Fruit fly (Drosophila melanogaster) whole organism, embryonic: ENCODE results near the gene CG10348.

ENCODE experiments used
- Aef1 ChIP-seq: fragments of 200-800 bp; sonication (Bioruptor generic); IDR thresholded peaks from 3 replicates; pipeline ENCODE4 v1.3.6; 2022; ENCODE audit warnings: missing biosample characterization, missing genetic modification characterization
- CG10147 ChIP-seq: fragments of 200-800 bp; sonication (Bioruptor generic); optimal IDR thresholded peaks from 2 replicates; lab custom pipeline; 2019; ENCODE audit warnings: missing biosample characterization, mild to moderate bottlenecking, missing genetic modification characterization, moderate library complexity
- CG11247 ChIP-seq: fragments of 200-800 bp; sonication (Bioruptor generic); IDR thresholded peaks from 2 replicates; pipeline ENCODE4 v1.3.6; 2022; ENCODE audit warnings: missing biosample characterization, missing genetic modification characterization
- CG13424 ChIP-seq: fragments of 200-800 bp; sonication (Bioruptor generic); optimal IDR thresholded peaks from 2 replicates; lab custom pipeline; 2019; ENCODE audit warnings: missing biosample characterization, mild to moderate bottlenecking, missing genetic modification characterization, moderate library complexity
- CG1529 ChIP-seq: fragments of 200-800 bp; sonication (Bioruptor generic); optimal IDR thresholded peaks from 3 replicates; lab custom pipeline; 2018; ENCODE audit warnings: missing biosample characterization, missing genetic modification characterization
- CG15479 ChIP-seq: fragments of 200-800 bp; sonication (Bioruptor generic); optimal IDR thresholded peaks from 3 replicates; lab custom pipeline; 2019; ENCODE audit warnings: missing biosample characterization, mild to moderate bottlenecking, missing genetic modification characterization, moderate library complexity
- CG18599 ChIP-seq: fragments of 200-800 bp; sonication (Bioruptor generic); optimal IDR thresholded peaks from 3 replicates; lab custom pipeline; 2017; ENCODE audit warnings: missing biosample characterization, missing genetic modification characterization, mild to moderate bottlenecking, moderate library complexity, missing genetic modification reagents
- CG2202 ChIP-seq: fragments of 200-800 bp; sonication (Bioruptor generic); optimal IDR thresholded peaks from 2 replicates; lab custom pipeline; 2018; ENCODE audit warnings: missing biosample characterization, mild to moderate bottlenecking, missing genetic modification characterization
- CG31388 ChIP-seq: fragments of 200-800 bp; sonication (Bioruptor generic); optimal IDR thresholded peaks from 2 replicates; lab custom pipeline; 2016; ENCODE audit warnings: missing biosample characterization, missing genetic modification characterization
- CG32767 ChIP-seq: fragments of 200-800 bp; sonication (Bioruptor generic); IDR thresholded peaks from 2 replicates; pipeline ENCODE4 v1.3.6; 2022; ENCODE audit warnings: missing biosample characterization, missing genetic modification characterization
- CG33213 ChIP-seq: fragments of 200-800 bp; sonication (Bioruptor generic); optimal IDR thresholded peaks from 3 replicates; lab custom pipeline; 2016; ENCODE audit warnings: missing biosample characterization, missing genetic modification characterization
- CG34376 ChIP-seq: fragments of 200-800 bp; sonication (Bioruptor generic); optimal IDR thresholded peaks from 2 replicates; lab custom pipeline; 2018; ENCODE audit warnings: missing biosample characterization, mild to moderate bottlenecking, missing genetic modification characterization
- CG34422 ChIP-seq: fragments of 200-800 bp; sonication (Bioruptor generic); IDR thresholded peaks from 3 replicates; pipeline ENCODE4 v1.3.6; 2022; ENCODE audit warnings: missing biosample characterization, missing genetic modification characterization
- CG5180 ChIP-seq: fragments of 200-800 bp; sonication (Bioruptor generic); optimal IDR thresholded peaks from 3 replicates; lab custom pipeline; 2017; ENCODE audit warnings: missing biosample characterization, missing genetic modification characterization, mild to moderate bottlenecking, moderate library complexity, missing genetic modification reagents
- CG7357 ChIP-seq: fragments of 200-800 bp; sonication (Bioruptor generic); IDR thresholded peaks from 3 replicates; pipeline ENCODE4 v1.3.6; 2022; ENCODE audit warnings: missing biosample characterization, missing genetic modification characterization
- CG7987 ChIP-seq: fragments of 200-800 bp; sonication (Bioruptor generic); optimal IDR thresholded peaks from 2 replicates; lab custom pipeline; 2018; ENCODE audit warnings: missing biosample characterization, mild to moderate bottlenecking, missing genetic modification characterization, moderate library complexity
- CG8359 ChIP-seq: fragments of 200-800 bp; sonication (Bioruptor generic); optimal IDR thresholded peaks from 2 replicates; lab custom pipeline; 2017; ENCODE audit warnings: missing biosample characterization, mild to moderate bottlenecking, missing genetic modification characterization, borderline replicate concordance
- CG9609 ChIP-seq: fragments of 200-800 bp; sonication (Bioruptor generic); optimal IDR thresholded peaks from 3 replicates; lab custom pipeline; 2016; ENCODE audit warnings: missing biosample characterization, missing genetic modification characterization
- Dad ChIP-seq: fragments of 200-800 bp; sonication (Bioruptor generic); optimal IDR thresholded peaks from 3 replicates; lab custom pipeline; 2016; ENCODE audit warnings: missing biosample characterization, missing genetic modification characterization
- Deaf1 ChIP-seq: fragments of 200-800 bp; optimal IDR thresholded peaks from 3 replicates; lab custom pipeline; 2019; ENCODE audit warnings: missing biosample characterization, mild to moderate bottlenecking, missing genetic modification characterization, moderate library complexity
- E2f1 ChIP-seq: fragments of 200-800 bp; sonication (Bioruptor generic); IDR thresholded peaks from 2 replicates; pipeline ENCODE4 v1.3.6; 2022; ENCODE audit warnings: missing biosample characterization, missing genetic modification characterization
- E2f2 ChIP-seq: fragments of 200-800 bp; sonication (Bioruptor generic); IDR thresholded peaks from 2 replicates; pipeline ENCODE4 v1.3.6; 2022; ENCODE audit warnings: missing biosample characterization, missing genetic modification characterization
- HLH3B ChIP-seq: fragments of 200-800 bp; sonication (Bioruptor generic); IDR thresholded peaks from 2 replicates; pipeline ENCODE4 v1.3.6; 2022; ENCODE audit warnings: missing biosample characterization, missing genetic modification characterization
- Lpt ChIP-seq: fragments of >200 bp; optimal IDR thresholded peaks from 2 replicates; lab custom pipeline; 2018; ENCODE audit warnings: missing biosample characterization, missing genetic modification characterization
- Pdp1 ChIP-seq, 2 experiments: fragments of 200-800 bp; sonication (Bioruptor generic); optimal IDR thresholded peaks; 3 replicates each; lab custom pipeline; 2016; ENCODE audit warnings: missing biosample characterization in 2 of 2, missing genetic modification characterization in 2 of 2, mild to moderate bottlenecking in 1 of 2, moderate library complexity in 1 of 2
- Sox102F ChIP-seq: fragments of 200-800 bp; sonication (Bioruptor generic); optimal IDR thresholded peaks from 2 replicates; lab custom pipeline; 2018; ENCODE audit warnings: missing biosample characterization, mild to moderate bottlenecking, missing genetic modification characterization, moderate library complexity
- Usf ChIP-seq: fragments of 200-800 bp; sonication (Bioruptor generic); optimal IDR thresholded peaks from 2 replicates; lab custom pipeline; 2017; ENCODE audit warnings: missing genotype, missing biosample characterization, missing genetic modification characterization
- al ChIP-seq: fragments of 200-800 bp; sonication (Bioruptor generic); IDR thresholded peaks from 2 replicates; pipeline ENCODE4 v1.3.6; 2022; ENCODE audit warnings: missing biosample characterization, missing genetic modification characterization
- bsh ChIP-seq, 2 experiments: fragments of 200-800 bp; sonication (Bioruptor generic); optimal IDR thresholded peaks; 2 replicates each; lab custom pipeline; 2017 to 2018; ENCODE audit warnings: mild to moderate bottlenecking in 2 of 2, missing biosample characterization in 2 of 2, missing genetic modification characterization in 2 of 2, moderate library complexity in 1 of 2
- caup ChIP-seq: fragments of 200-800 bp; sonication (Bioruptor generic); optimal IDR thresholded peaks from 3 replicates; lab custom pipeline; 2017; ENCODE audit warnings: missing biosample characterization, mild to moderate bottlenecking, missing genetic modification characterization, moderate library complexity; ENCODE audit not compliant: severe bottlenecking
- corto ChIP-seq: fragments of 200-800 bp; sonication (Bioruptor generic); optimal IDR thresholded peaks from 2 replicates; lab custom pipeline; 2016; ENCODE audit warnings: missing biosample characterization, mild to moderate bottlenecking, missing genetic modification characterization, moderate library complexity
- da ChIP-seq: fragments of 200-800 bp; sonication (Bioruptor generic); optimal IDR thresholded peaks from 2 replicates; lab custom pipeline; 2016; ENCODE audit warnings: missing biosample characterization, missing genetic modification characterization
- ewg ChIP-seq: fragments of 200-800 bp; sonication (Bioruptor generic); optimal IDR thresholded peaks from 3 replicates; lab custom pipeline; 2017; ENCODE audit warnings: mild to moderate bottlenecking, missing biosample characterization, missing genetic modification reagents, missing genetic modification characterization
- hbn ChIP-seq: fragments of 200-800 bp; sonication (Bioruptor generic); IDR thresholded peaks from 2 replicates; pipeline ENCODE4 v1.3.6; 2022; ENCODE audit warnings: missing biosample characterization, missing genetic modification characterization; ENCODE audit not compliant: partially characterized antibody
- klu ChIP-seq: fragments of 200-800 bp; sonication (Bioruptor generic); IDR thresholded peaks from 2 replicates; pipeline ENCODE4 v1.3.6; 2022; ENCODE audit warnings: missing biosample characterization, missing genetic modification characterization
- maf-S ChIP-seq: fragments of 200-800 bp; sonication (Bioruptor generic); optimal IDR thresholded peaks from 2 replicates; lab custom pipeline; 2016; ENCODE audit warnings: missing biosample characterization, missing genetic modification characterization
- mam ChIP-seq: fragments of 200-800 bp; sonication (Bioruptor generic); optimal IDR thresholded peaks from 3 replicates; lab custom pipeline; 2016; ENCODE audit warnings: missing biosample characterization, missing genetic modification characterization
- onecut ChIP-seq: fragments of 200-800 bp; sonication (Bioruptor generic); IDR thresholded peaks from 2 replicates; pipeline ENCODE4 v1.3.6; 2022; ENCODE audit warnings: missing biosample characterization, missing genetic modification characterization
- peb ChIP-seq: fragments of 200-800 bp; sonication (Bioruptor generic); IDR thresholded peaks from 2 replicates; pipeline ENCODE4 v1.3.6; 2022; ENCODE audit warnings: missing biosample characterization, missing genetic modification characterization
- phol ChIP-seq: fragments of 200-800 bp; sonication (Bioruptor generic); optimal IDR thresholded peaks from 3 replicates; lab custom pipeline; 2018; ENCODE audit warnings: missing biosample characterization, mild to moderate bottlenecking, missing genetic modification characterization, moderate library complexity
- pzg ChIP-seq: fragments of 200-800 bp; sonication (Bioruptor generic); optimal IDR thresholded peaks from 3 replicates; lab custom pipeline; 2018; ENCODE audit warnings: missing biosample characterization, mild to moderate bottlenecking, missing genetic modification characterization, moderate library complexity
- row ChIP-seq: fragments of 200-800 bp; sonication (Bioruptor generic); IDR thresholded peaks from 3 replicates; pipeline ENCODE4 v1.3.6; 2022; ENCODE audit warnings: missing biosample characterization, missing genetic modification characterization
- sens ChIP-seq: fragments of 200-800 bp; sonication (Bioruptor generic); peaks from one replicate; lab custom pipeline; 2016; ENCODE audit warnings: missing biosample characterization, missing genetic modification characterization
- shn ChIP-seq: fragments of 200-800 bp; sonication (Bioruptor generic); optimal IDR thresholded peaks from 3 replicates; lab custom pipeline; 2016; ENCODE audit warnings: missing biosample characterization, missing genetic modification characterization
- sima ChIP-seq: fragments of 200-800 bp; sonication (Bioruptor generic); optimal IDR thresholded peaks from 2 replicates; lab custom pipeline; 2016; ENCODE audit warnings: missing biosample characterization, missing genetic modification characterization
- tap ChIP-seq: fragments of 200-800 bp; optimal IDR thresholded peaks from 3 replicates; lab custom pipeline; 2019; ENCODE audit warnings: missing biosample characterization, mild to moderate bottlenecking, missing genetic modification characterization, moderate library complexity
- wdn ChIP-seq: fragments of 200-800 bp; sonication (Bioruptor generic); IDR thresholded peaks from 2 replicates; pipeline ENCODE4 v1.3.6; 2022; ENCODE audit warnings: missing biosample characterization, missing genetic modification characterization
- wek ChIP-seq: fragments of 200-800 bp; sonication (Bioruptor generic); optimal IDR thresholded peaks from 3 replicates; lab custom pipeline; 2018; ENCODE audit warnings: missing biosample characterization, mild to moderate bottlenecking, missing genetic modification characterization, moderate library complexity

The CG10348 gene

DNA sequence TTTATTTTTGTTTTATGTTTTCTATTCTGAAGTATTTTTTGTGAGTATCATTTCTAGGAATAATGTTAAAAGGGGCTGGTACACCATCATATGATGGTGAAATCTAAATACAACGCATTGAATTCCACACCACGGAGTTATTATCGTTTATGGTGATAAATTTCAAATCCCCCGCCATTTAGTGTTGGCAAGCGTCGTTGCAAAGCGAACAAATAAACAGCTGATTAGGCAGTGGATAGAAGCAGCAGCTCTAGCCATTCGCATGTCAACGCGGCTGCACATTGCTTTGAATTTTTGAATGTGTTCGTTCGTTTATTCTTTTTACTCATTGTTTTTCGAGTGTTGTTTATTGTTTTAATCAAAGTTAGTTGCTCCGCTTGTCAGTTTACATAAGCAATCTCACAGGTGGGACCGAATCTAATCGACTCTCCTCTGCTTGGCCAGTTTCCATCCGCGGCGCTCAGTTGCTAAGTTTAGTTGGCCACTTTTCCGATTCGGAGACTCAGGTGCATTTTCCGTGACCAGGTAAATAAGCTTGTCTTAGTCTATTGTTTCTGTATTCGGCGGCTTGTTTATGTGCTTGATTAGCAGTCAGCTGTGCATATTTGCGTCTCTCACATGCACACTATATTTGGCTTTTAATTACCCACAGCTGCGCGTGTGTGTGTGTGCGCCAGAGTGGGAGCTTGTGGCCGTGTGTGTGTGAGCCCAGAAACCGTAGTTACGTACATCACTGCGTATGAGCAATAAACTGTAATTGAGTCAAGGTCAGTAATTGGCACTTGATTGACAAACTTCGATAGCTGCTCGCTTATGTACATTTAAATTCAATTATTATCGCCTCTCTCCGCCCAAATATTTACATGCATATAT, 55.1 kb downstream of the CG10348 start, which contains the start of the genes Mst36Fa and CG31751 (continued):
- TF ChIP-seq row (GFP tag; lab: Robert Waterston, UW) (peak; percentile 42; the same call in 1 of the 3 replicates), CG31388 (GFP tag; lab: Kevin White, UChicago) (no peak), phol (tag; lab: Kevin White, UChicago) (peak; percentile 9), sima (GFP tag; lab: Kevin White, UChicago) (peak; percentile 71), CG32767 (peak; percentile 60), CG18599 (GFP tag; lab: Kevin White, UChicago) (peak; percentile 91), E2f1 (0 out of 2 replicates have a peak, but pooled peaks have one; percentile 42), peb (GFP tag; lab: Robert Waterston, UW) (no peak), E2f2 (GFP tag; lab: Robert Waterston, UW) (peak; percentile 98), CG33213 (GFP tag; lab: Kevin White, UChicago) (peak; percentile 53), CG5180 (GFP tag; lab: Kevin White, UChicago) (peak; percentile 80), CG15479 (GFP tag; lab: Kevin White, UChicago) (no peak), Dad (GFP tag; lab: Kevin White, UChicago) (peak; percentile 70), wek (peak; percentile 88), HLH3B (GFP tag; lab: Robert Waterston, UW) (peak; percentile 71; the same call in 1 of the 2 replicates), CG10147 (GFP tag; lab: Kevin White, UChicago) (no peak), klu (GFP tag; lab: Robert Waterston, UW) (no peak), CG13424 (peak; percentile 67), tap (tag; lab: Kevin White, UChicago) (peak; percentile 63), Deaf1 (tag; lab: Kevin White, UChicago) (no peak), ewg (GFP tag; lab: Kevin White, UChicago) (peak; percentile 64), CG34376 (GFP tag; lab: Kevin White, UChicago) (peak; percentile 90), CG1529 (GFP tag; lab: Kevin White, UChicago) (peak; percentile 82), wdn (GFP tag; lab: Robert Waterston, UW) (no peak), pzg (GFP tag; lab: Kevin White, UChicago) (peak; percentile 88), bsh (GFP tag; optimal IDR thresholded peaks at IDR 0.05; lab: Kevin White, UChicago) (peak in 1 of 2 experiments; percentile 68), corto (no peak), Usf (GFP tag; lab: Kevin White, UChicago) (no peak), shn (GFP tag; lab: Kevin White, UChicago) (peak; percentile 69), da (peak; percentile 71), CG9609 (GFP tag; lab: Kevin White, UChicago) (peak; percentile 71), CG8359 (GFP tag; lab: Kevin White, UChicago) (peak; percentile 41), CG7357 (GFP tag; lab: Robert Waterston, UW) (no peak), Sox102F (GFP tag; lab: Kevin White, UChicago) (peak; percentile 67), mam (GFP tag; lab: Kevin White, UChicago) (peak; percentile 58), caup (GFP tag; lab: Kevin White, UChicago) (peak; percentile 94), CG7987 (peak; percentile 92), Pdp1 (GFP tag; optimal IDR thresholded peaks at IDR 0.05; lab: Kevin White, UChicago) (peak in 1 of 2 experiments; percentile 67), CG34422 (GFP tag; lab: Robert Waterston, UW) (peak; percentile 68; the same call in 1 of the 3 replicates), CG2202 (tag; lab: Kevin White, UChicago) (peak; percentile 62), Lpt (no peak), onecut (peak; percentile 74), Aef1 (no peak), CG11247 (GFP tag; lab: Robert Waterston, UW) (peak; percentile 74; the same call in 1 of the 2 replicates), al (no peak), sens (GFP tag; lab: Kevin White, UChicago) (peak; percentile 96), maf-S (GFP tag; lab: Kevin White, UChicago) (peak; percentile 75), hbn (GFP tag; lab: Robert Waterston, UW) (no peak)
